Worm (Caenorhabditis elegans) whole organism, L1 larva: ENCODE measurements around the gene clk-2.

Experiments used
- aly-2 ChIP-seq: fragments of 150-350 bp; optimal IDR thresholded peaks from 2 replicates; lab custom pipeline; 2014; ENCODE audit warnings: missing biosample characterization, missing genetic modification characterization
- egl-27 ChIP-seq, 2 experiments: fragments of 150-350 bp in 1 of 2; sonication (generic microtip); optimal IDR thresholded peaks; 3 replicates each; lab custom pipeline; 2017 to 2018; ENCODE audit warnings: missing biosample characterization in 2 of 2, missing genetic modification characterization in 2 of 2, missing genetic modification reagents in 2 of 2
- fkh-4 ChIP-seq: sonication (generic microtip); optimal IDR thresholded peaks from 2 replicates; lab custom pipeline; 2016; ENCODE audit warnings: missing compliant biosample characterization, missing genetic modification characterization, borderline replicate concordance
- lsy-2 ChIP-seq, 2 experiments: fragments of 150-350 bp; optimal IDR thresholded peaks; 2 replicates each; lab custom pipeline; 2014; ENCODE audit warnings: missing biosample characterization in 2 of 2, missing genetic modification characterization in 2 of 2

DNA sequence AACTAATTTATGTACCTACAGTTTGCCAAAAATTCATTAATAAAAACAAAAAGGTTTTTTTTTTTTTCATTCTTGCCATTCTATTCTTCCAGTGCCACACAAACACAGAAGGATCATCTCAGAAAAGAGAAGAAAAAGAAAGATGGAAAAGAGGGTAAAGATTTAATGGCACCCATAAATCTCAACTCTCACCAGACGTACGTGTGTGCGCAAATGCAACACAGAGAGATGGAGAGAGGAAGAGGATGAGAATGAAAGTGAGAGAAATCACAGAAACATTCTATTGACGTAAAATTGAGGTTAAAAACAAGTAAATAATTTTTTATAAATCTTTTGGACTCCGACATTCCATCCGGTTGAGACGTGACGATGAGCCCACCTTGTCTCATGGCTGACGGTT is 25.9 kb upstream of the clk-2 start:
- TF ChIP-seq lsy-2 (tag; optimal IDR thresholded peaks at IDR 0.05; lab: Kevin White, UChicago) = peak; percentile 42 to 45
- no peak for TF ChIP-seq egl-27 (tag; optimal IDR thresholded peaks at IDR 0.05; lab: Kevin White, UChicago)
- TF ChIP-seq aly-2 = no peak
- TF ChIP-seq fkh-4 = no peak
